Worm (Caenorhabditis elegans): ENCODE measurements around the gene rpn-13.

The rpn-13 gene

DNA sequence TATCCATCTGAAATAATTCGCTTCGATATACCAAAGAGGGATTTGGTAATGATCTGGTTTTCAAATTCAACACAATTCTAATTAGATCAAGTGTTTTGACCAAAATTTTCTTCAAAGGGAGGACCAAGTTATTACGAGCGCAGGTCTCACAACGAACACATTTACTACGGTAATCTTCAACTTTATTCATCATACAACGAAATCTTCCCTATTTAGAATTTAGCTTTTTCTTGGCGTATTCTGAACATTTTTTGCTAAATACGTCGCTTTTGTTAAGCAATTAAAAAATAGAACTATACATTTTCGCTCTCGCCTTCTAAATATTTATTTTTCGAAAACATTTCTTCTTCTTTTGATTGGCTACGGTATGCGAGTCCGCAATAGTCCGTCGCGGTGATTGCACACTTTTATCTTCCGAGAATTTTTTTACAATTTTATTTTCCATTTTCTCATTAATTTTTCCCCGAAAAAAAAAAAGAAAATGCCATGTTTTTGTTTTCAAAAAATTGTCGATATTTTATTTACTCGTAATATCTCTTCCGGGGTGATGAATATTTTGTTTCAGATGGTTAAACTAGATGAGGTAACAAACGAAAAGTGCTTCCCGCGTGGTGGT, 41.4 kb upstream of the rpn-13 start, which contains the start of gene let-716 (continued):
- TF ChIP-seq lin-14 (GFP tag; optimal IDR thresholded peaks at IDR 0.05) = no peak
- peak; percentile 39 for TF ChIP-seq swsn-7 (tag; optimal IDR thresholded peaks at IDR 0.05)
- no peak for TF ChIP-seq C34B4.2 (tag; optimal IDR thresholded peaks at IDR 0.05)
- no peak for TF ChIP-seq jun-1 (tag; optimal IDR thresholded peaks at IDR 0.05)
- no peak for TF ChIP-seq dsc-1 (tag; optimal IDR thresholded peaks at IDR 0.05)
- no peak for TF ChIP-seq nhr-85 (tag)
- no peak for TF ChIP-seq nhr-84 (tag; optimal IDR thresholded peaks at IDR 0.05)
- peak; percentile 93 to 98 for TF ChIP-seq lsy-2 (tag; optimal IDR thresholded peaks at IDR 0.05)
- no peak for TF ChIP-seq sup-37 (GFP tag; optimal IDR thresholded peaks at IDR 0.05)
- no peak for TF ChIP-seq mef-2 (tag; optimal IDR thresholded peaks at IDR 0.05)
- TF ChIP-seq unc-130 (tag; optimal IDR thresholded peaks at IDR 0.05) = no peak
- TF ChIP-seq vab-15 (tag; optimal IDR thresholded peaks at IDR 0.05) = no peak
- TF ChIP-seq grh-1 (GFP tag; IDR thresholded peaks at IDR 0.05) = no peak
- no peak for TF ChIP-seq mab-9 (GFP tag; IDR thresholded peaks at IDR 0.05)
- TF ChIP-seq elt-3 (tag; optimal IDR thresholded peaks at IDR 0.05) = no peak
- no peak for TF ChIP-seq C16A3.4 (tag; optimal IDR thresholded peaks at IDR 0.05)
- TF ChIP-seq ceh-8 (GFP tag; optimal IDR thresholded peaks at IDR 0.05) = no peak
- TF ChIP-seq sox-4 (tag; optimal IDR thresholded peaks at IDR 0.05) = no peak
- TF ChIP-seq unc-62 (GFP tag; optimal IDR thresholded peaks at IDR 0.05) = no peak
- no peak for TF ChIP-seq unc-98 (GFP tag; IDR thresholded peaks at IDR 0.05)
- no peak for TF ChIP-seq tbx-2 (tag; optimal IDR thresholded peaks at IDR 0.05)
- TF ChIP-seq F16B12.6 (tag; optimal IDR thresholded peaks at IDR 0.05) = peak; percentile 89
- TF ChIP-seq elt-2 (tag; optimal IDR thresholded peaks at IDR 0.05) = no peak
- TF ChIP-seq mdl-1 (tag; optimal IDR thresholded peaks at IDR 0.05) = no peak
- peak; percentile 59 for TF ChIP-seq snu-23 (GFP tag; optimal IDR thresholded peaks at IDR 0.05)
- TF ChIP-seq ztf-11 (tag; optimal IDR thresholded peaks at IDR 0.05) = no peak

- TF ChIP-seq efl-1 (optimal IDR thresholded peaks at IDR 0.05) (no peak), efl-1 (GFP tag; optimal IDR thresholded peaks at IDR 0.05 in 1 of 2) (peak in 1 of 2 experiments; percentile 75), lin-39 (tag; optimal IDR thresholded peaks at IDR 0.05) (no peak)
Observed at ce11 chrIII:6381584-6382391, 40.1 kb upstream of the rpn-13 start, which contains the start of gene znf-622. TSS of gene znf-622 (plus strand) at chrIII:6381634.

- no peak for TF ChIP-seq ztf-4 (tag; optimal IDR thresholded peaks at IDR 0.05)
Observed at ce11 chrIII:6380472-6380871, 38.7 kb upstream of the rpn-13 start, which contains the start of gene C16A3.5. TSS of gene C16A3.5 (plus strand) at chrIII:6380772.

DNA sequence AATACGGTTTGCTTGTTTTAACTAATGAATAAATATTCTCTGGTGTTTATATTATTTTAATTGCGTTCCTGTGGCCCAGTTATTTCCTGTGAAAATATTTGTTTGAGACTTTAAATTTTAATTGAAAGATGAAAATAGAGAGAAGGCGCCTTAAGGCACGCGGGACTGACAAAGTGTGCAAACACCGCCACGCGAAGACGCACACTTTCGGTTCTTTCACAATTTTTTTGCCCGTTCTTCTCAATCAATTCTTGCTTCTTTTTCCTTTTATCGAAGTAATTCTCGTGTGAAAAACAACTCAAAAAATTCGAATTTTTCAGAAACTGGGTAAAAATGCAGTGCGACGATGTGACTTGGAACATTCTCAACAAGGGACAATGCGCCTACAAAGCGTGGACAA, 37.4 kb upstream of the rpn-13 start, which contains the start of gene C16A3.6:
C16A3.6 (plus strand) TSS at position 84 of the 400 bp plus-strand sequence.
- TF ChIP-seq sup-37 (GFP tag; optimal IDR thresholded peaks at IDR 0.05) (no peak), tbx-2 (tag; optimal IDR thresholded peaks at IDR 0.05) (no peak), unc-98 (GFP tag; IDR thresholded peaks at IDR 0.05) (no peak), nhr-12 (tag; optimal IDR thresholded peaks at IDR 0.05) (no peak), pax-3 (tag; optimal IDR thresholded peaks at IDR 0.05) (no peak), ceh-88 (GFP tag; IDR thresholded peaks at IDR 0.05) (no peak), tlp-1 (tag; optimal IDR thresholded peaks at IDR 0.05) (no peak), dsc-1 (tag; optimal IDR thresholded peaks at IDR 0.05) (no peak), lin-14 (GFP tag; optimal IDR thresholded peaks at IDR 0.05) (no peak), nhr-71 (tag; optimal IDR thresholded peaks at IDR 0.05) (peak; percentile 30), lir-3 (tag; optimal IDR thresholded peaks at IDR 0.05; ENCODE audit: poor library complexity) (no peak), lin-13 (GFP tag; optimal IDR thresholded peaks at IDR 0.05) (no peak), unc-86 (tag; optimal IDR thresholded peaks at IDR 0.05) (no peak), sptf-1 (tag; optimal IDR thresholded peaks at IDR 0.05) (no peak), nhr-77 (tag; optimal IDR thresholded peaks at IDR 0.05) (no peak), mdl-1 (tag; optimal IDR thresholded peaks at IDR 0.05) (no peak), lsy-2 (tag; optimal IDR thresholded peaks at IDR 0.05) (peak; percentile 49 to 73), fos-1 (tag; optimal IDR thresholded peaks at IDR 0.05) (no peak), swsn-7 (tag; optimal IDR thresholded peaks at IDR 0.05) (no peak), sox-4 (tag; optimal IDR thresholded peaks at IDR 0.05) (no peak), nhr-19 (GFP tag; conservative IDR thresholded peaks at IDR 0.05) (no peak), ceh-82 (tag; optimal IDR thresholded peaks at IDR 0.05) (peak in 1 of 3 experiments; percentile 38), aly-2 (tag; optimal IDR thresholded peaks at IDR 0.05) (peak; percentile 33), zip-4 (GFP tag; optimal IDR thresholded peaks at IDR 0.05) (no peak), ztf-11 (tag; optimal IDR thresholded peaks at IDR 0.05) (no peak), ets-5 (GFP tag; IDR thresholded peaks at IDR 0.05) (no peak)
